Fruit fly (Drosophila melanogaster) whole organism, embryonic: ENCODE data around the gene Fitm.

Experiments
- Abd-B ChIP-seq: fragments of 200-800 bp; sonication (Bioruptor generic); optimal IDR thresholded peaks from 2 replicates; lab custom pipeline; 2018; ENCODE audit warnings: missing biosample characterization, mild to moderate bottlenecking, missing genetic modification characterization, moderate library complexity
- Atf6 ChIP-seq: fragments of 200-800 bp; sonication (Bioruptor generic); IDR thresholded peaks from 2 replicates; pipeline ENCODE4 v1.3.6; 2022; ENCODE audit warnings: missing biosample characterization, missing genetic modification characterization
- CG11504 ChIP-seq: fragments of 200-800 bp; sonication (Bioruptor generic); optimal IDR thresholded peaks from 3 replicates; lab custom pipeline; 2019; ENCODE audit warnings: missing biosample characterization, mild to moderate bottlenecking, missing genetic modification characterization, moderate library complexity
- CG12391 ChIP-seq: fragments of 200-800 bp; sonication (Bioruptor generic); optimal IDR thresholded peaks from 3 replicates; lab custom pipeline; 2018; ENCODE audit warnings: missing biosample characterization, mild to moderate bottlenecking, missing genetic modification characterization, moderate library complexity
- CG12659 ChIP-seq: fragments of 200-800 bp; sonication (Bioruptor generic); optimal IDR thresholded peaks from 3 replicates; lab custom pipeline; 2017; ENCODE audit warnings: mild to moderate bottlenecking, missing biosample characterization, missing genetic modification reagents, missing genetic modification characterization
- CG1647 ChIP-seq: fragments of 200-800 bp; sonication (Bioruptor generic); optimal IDR thresholded peaks from 3 replicates; lab custom pipeline; 2016; ENCODE audit warnings: missing biosample characterization, missing genetic modification characterization
- CG18599 ChIP-seq: fragments of 200-800 bp; sonication (Bioruptor generic); optimal IDR thresholded peaks from 3 replicates; lab custom pipeline; 2017; ENCODE audit warnings: missing biosample characterization, missing genetic modification characterization, mild to moderate bottlenecking, moderate library complexity, missing genetic modification reagents
- CG2120 ChIP-seq: fragments of 200-800 bp; sonication (Bioruptor generic); optimal IDR thresholded peaks from 3 replicates; lab custom pipeline; 2016; ENCODE audit warnings: missing biosample characterization, missing genetic modification characterization
- CG2678 ChIP-seq: fragments of 200-800 bp; sonication (Bioruptor generic); optimal IDR thresholded peaks from 3 replicates; lab custom pipeline; 2019; ENCODE audit warnings: missing biosample characterization, mild to moderate bottlenecking, missing genetic modification characterization, moderate library complexity
- CG2712 ChIP-seq: fragments of 200-800 bp; optimal IDR thresholded peaks from 3 replicates; lab custom pipeline; 2019; ENCODE audit warnings: missing biosample characterization, mild to moderate bottlenecking, missing genetic modification characterization, moderate library complexity
- CG9609 ChIP-seq: fragments of 200-800 bp; sonication (Bioruptor generic); optimal IDR thresholded peaks from 3 replicates; lab custom pipeline; 2016; ENCODE audit warnings: missing biosample characterization, missing genetic modification characterization
- CG9727 ChIP-seq: fragments of 200-800 bp; sonication (Bioruptor generic); optimal IDR thresholded peaks from 3 replicates; lab custom pipeline; 2017; ENCODE audit warnings: missing biosample characterization, mild to moderate bottlenecking, missing genetic modification characterization
- D19A ChIP-seq: fragments of 200-800 bp; optimal IDR thresholded peaks from 3 replicates; lab custom pipeline; 2019; ENCODE audit warnings: missing biosample characterization, mild to moderate bottlenecking, missing genetic modification characterization, moderate library complexity
- Ets65A ChIP-seq: fragments of 200-800 bp; sonication (Bioruptor generic); peaks from one replicate; lab custom pipeline; 2016; ENCODE audit warnings: missing biosample characterization, missing genetic modification characterization
- HLHmδ ChIP-seq: fragments of 200-800 bp; sonication (Bioruptor generic); optimal IDR thresholded peaks from 2 replicates; lab custom pipeline; 2018; ENCODE audit warnings: missing biosample characterization, mild to moderate bottlenecking, missing genetic modification characterization, moderate library complexity
- HmgZ ChIP-seq: fragments of 200-800 bp; sonication (Bioruptor generic); optimal IDR thresholded peaks from 2 replicates; lab custom pipeline; 2018; ENCODE audit warnings: missing biosample characterization, mild to moderate bottlenecking, missing genetic modification characterization
- Hr51 ChIP-seq, 2 experiments: fragments of 200-800 bp; sonication (Bioruptor generic); optimal IDR thresholded peaks; 2 replicates in 1 of 2; 3 replicates in 1 of 2; lab custom pipeline; 2016 to 2018; ENCODE audit warnings: missing biosample characterization in 2 of 2, missing genetic modification characterization in 2 of 2, mild to moderate bottlenecking in 1 of 2, moderate library complexity in 1 of 2
- MTF-1 ChIP-seq: fragments of 200-800 bp; sonication (Bioruptor generic); optimal IDR thresholded peaks from 2 replicates; lab custom pipeline; 2018; ENCODE audit warnings: missing biosample characterization, mild to moderate bottlenecking, missing genetic modification characterization, borderline replicate concordance
- Med ChIP-seq: fragments of 200-800 bp; sonication (Bioruptor generic); peaks from one replicate; lab custom pipeline; 2016; ENCODE audit warnings: missing biosample characterization, missing genetic modification characterization, mild to moderate bottlenecking, inconsistent platforms, moderate library complexity
- Myb ChIP-seq: fragments of 200-800 bp; sonication (Bioruptor generic); optimal IDR thresholded peaks from 2 replicates; lab custom pipeline; 2016; ENCODE audit warnings: missing biosample characterization, missing genetic modification characterization
- Nf-YC ChIP-seq: fragments of 200-800 bp; optimal IDR thresholded peaks from 3 replicates; lab custom pipeline; 2019; ENCODE audit warnings: missing biosample characterization, mild to moderate bottlenecking, missing genetic modification characterization, moderate library complexity
- Ptx1 ChIP-seq: fragments of 200-800 bp; sonication (Bioruptor generic); IDR thresholded peaks from 2 replicates; pipeline ENCODE4 v1.3.6; 2022; ENCODE audit warnings: missing biosample characterization, missing genetic modification characterization
- Rfx ChIP-seq: fragments of 200-800 bp; sonication (Bioruptor generic); IDR thresholded peaks from 2 replicates; pipeline ENCODE4 v1.3.6; 2022; ENCODE audit warnings: missing biosample characterization, missing genetic modification characterization
- az2 ChIP-seq: fragments of 200-800 bp; sonication (Bioruptor generic); optimal IDR thresholded peaks from 3 replicates; lab custom pipeline; 2016; ENCODE audit warnings: missing biosample characterization, missing genetic modification characterization
- cg ChIP-seq: fragments of 200-800 bp; sonication (Bioruptor generic); optimal IDR thresholded peaks from 3 replicates; lab custom pipeline; 2019; ENCODE audit warnings: missing biosample characterization, mild to moderate bottlenecking, missing genetic modification characterization, moderate library complexity
- chinmo ChIP-seq: fragments of 200-800 bp; sonication (Bioruptor generic); IDR thresholded peaks from 4 replicates; pipeline ENCODE4 v1.3.6; 2022; ENCODE audit warnings: missing biosample characterization, missing genetic modification characterization; ENCODE audit not compliant: partially characterized antibody
- cwo ChIP-seq: fragments of 200-800 bp; sonication (Bioruptor generic); optimal IDR thresholded peaks from 3 replicates; lab custom pipeline; 2017; ENCODE audit warnings: missing biosample characterization, missing genetic modification characterization, mild to moderate bottlenecking, moderate library complexity, missing genetic modification reagents
- da ChIP-seq: fragments of 200-800 bp; sonication (Bioruptor generic); optimal IDR thresholded peaks from 2 replicates; lab custom pipeline; 2016; ENCODE audit warnings: missing biosample characterization, missing genetic modification characterization
- dysf ChIP-seq: fragments of 200-800 bp; sonication (Bioruptor generic); IDR thresholded peaks from 3 replicates; pipeline ENCODE4 v1.3.6; 2022; ENCODE audit warnings: missing biosample characterization, missing genetic modification characterization
- esg ChIP-seq: fragments of 200-800 bp; sonication (Bioruptor generic); conservative IDR thresholded peaks from 2 replicates; pipeline ENCODE4 v1.3.6; 2022; ENCODE audit warnings: missing biosample characterization, missing genetic modification characterization
- eve ChIP-seq, 2 experiments: fragments of >200 bp; optimal IDR thresholded peaks; 2 replicates each; lab custom pipeline; 2017; ENCODE audit warnings: missing biosample characterization in 2 of 2, missing genetic modification characterization in 2 of 2
- fd96Cb ChIP-seq: fragments of 200-800 bp; sonication (Bioruptor generic); optimal IDR thresholded peaks from 2 replicates; lab custom pipeline; 2018; ENCODE audit warnings: missing biosample characterization, mild to moderate bottlenecking, missing genetic modification characterization, moderate library complexity
- gem ChIP-seq: fragments of 200-800 bp; sonication (Bioruptor generic); optimal IDR thresholded peaks from 2 replicates; lab custom pipeline; 2019; ENCODE audit warnings: missing biosample characterization, mild to moderate bottlenecking, missing genetic modification characterization, moderate library complexity
- grau ChIP-seq: fragments of 200-800 bp; optimal IDR thresholded peaks from 3 replicates; lab custom pipeline; 2019; ENCODE audit warnings: missing biosample characterization, mild to moderate bottlenecking, missing genetic modification characterization, moderate library complexity
- ind ChIP-seq: fragments of 200-800 bp; sonication (Bioruptor generic); optimal IDR thresholded peaks from 3 replicates; lab custom pipeline; 2016; ENCODE audit warnings: missing biosample characterization, missing genetic modification characterization
- lab ChIP-seq: fragments of 200-800 bp; sonication (Bioruptor generic); optimal IDR thresholded peaks from 3 replicates; lab custom pipeline; 2017; ENCODE audit warnings: missing biosample characterization, missing genetic modification characterization, mild to moderate bottlenecking, moderate library complexity, missing genetic modification reagents
- mam ChIP-seq: fragments of 200-800 bp; sonication (Bioruptor generic); optimal IDR thresholded peaks from 3 replicates; lab custom pipeline; 2016; ENCODE audit warnings: missing biosample characterization, missing genetic modification characterization
- nerfin-1 ChIP-seq: fragments of 200-800 bp; sonication (Bioruptor generic); optimal IDR thresholded peaks from 3 replicates; lab custom pipeline; 2019; ENCODE audit warnings: missing biosample characterization, mild to moderate bottlenecking, missing genetic modification characterization, moderate library complexity
- nmo ChIP-seq: fragments of 200-800 bp; sonication (Bioruptor generic); optimal IDR thresholded peaks from 2 replicates; lab custom pipeline; 2018; ENCODE audit warnings: missing biosample characterization, mild to moderate bottlenecking, missing genetic modification characterization, moderate library complexity
- row ChIP-seq: fragments of 200-800 bp; sonication (Bioruptor generic); IDR thresholded peaks from 3 replicates; pipeline ENCODE4 v1.3.6; 2022; ENCODE audit warnings: missing biosample characterization, missing genetic modification characterization
- sd ChIP-seq: fragments of 200-800 bp; sonication (Bioruptor generic); optimal IDR thresholded peaks from 3 replicates; lab custom pipeline; 2018; ENCODE audit warnings: missing biosample characterization, mild to moderate bottlenecking, missing genetic modification characterization, moderate library complexity
- sens ChIP-seq: fragments of 200-800 bp; sonication (Bioruptor generic); peaks from one replicate; lab custom pipeline; 2016; ENCODE audit warnings: missing biosample characterization, missing genetic modification characterization
- seq ChIP-seq: fragments of 200-800 bp; sonication (Bioruptor generic); IDR thresholded peaks from 2 replicates; pipeline ENCODE4 v1.3.6; 2022; ENCODE audit warnings: missing biosample characterization, missing genetic modification characterization
- slbo ChIP-seq: fragments of 200-800 bp; sonication (Bioruptor generic); IDR thresholded peaks from 2 replicates; pipeline ENCODE4 v1.3.6; 2022; ENCODE audit warnings: missing biosample characterization, missing genetic modification characterization
- so ChIP-seq: fragments of 200-800 bp; sonication (Bioruptor generic); IDR thresholded peaks from 3 replicates; pipeline ENCODE4 v1.3.6; 2022; ENCODE audit warnings: missing biosample characterization, missing genetic modification characterization
- tin ChIP-seq: fragments of 200-800 bp; sonication (Bioruptor generic); optimal IDR thresholded peaks from 3 replicates; lab custom pipeline; 2016; ENCODE audit warnings: missing biosample characterization, missing genetic modification characterization
- vfl ChIP-seq: fragments of 200-800 bp; sonication (Bioruptor generic); optimal IDR thresholded peaks from 2 replicates; lab custom pipeline; 2016; ENCODE audit warnings: missing biosample characterization, missing genetic modification characterization

Gene Fitm

dm6 chr3L:5183662-5184061, 37.8 kb upstream of the Fitm start:
- TF ChIP-seq HLHmδ (GFP tag; lab: Kevin White, UChicago): no peak
- peak in 1 of 2 experiments; percentile 19 for TF ChIP-seq eve (GFP tag; optimal IDR thresholded peaks at IDR 0.05; lab: Kevin White, UChicago)
- TF ChIP-seq HmgZ (tag; lab: Kevin White, UChicago): no peak
- TF ChIP-seq chinmo (GFP tag; lab: Robert Waterston, UW): 0 out of 4 replicates have a peak, but pooled peaks have one; percentile 2

DNA sequence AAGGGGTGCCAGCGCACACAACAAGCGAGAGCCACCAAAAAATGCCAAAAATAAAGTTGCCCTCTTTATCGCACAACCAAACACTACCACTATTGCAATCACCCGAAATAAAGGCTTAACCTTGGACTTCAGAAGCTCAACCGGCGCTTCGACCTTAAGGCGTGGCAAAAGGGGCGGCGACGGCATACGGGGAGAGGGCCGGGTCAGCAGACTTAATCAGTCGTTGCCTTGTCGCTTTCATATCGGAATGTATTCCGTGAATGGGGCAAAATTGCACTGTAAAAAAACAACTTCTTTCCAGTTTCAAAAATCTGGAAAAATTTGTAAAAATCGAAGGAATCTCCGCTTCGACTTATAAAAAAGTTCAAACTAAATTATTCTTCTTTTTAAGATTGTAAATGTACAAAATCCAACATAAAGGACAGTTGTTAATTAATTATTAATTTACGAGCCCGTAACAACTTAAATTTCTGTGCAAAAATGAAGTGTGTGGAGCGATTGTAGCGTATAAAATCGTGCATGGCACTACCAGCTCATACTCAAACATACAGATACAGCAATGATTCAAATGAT, 37.2 kb upstream of the Fitm start:
- no peak for TF ChIP-seq da
- TF ChIP-seq vfl: no peak
- peak; percentile 15 for TF ChIP-seq CG18599
- TF ChIP-seq gem (tag; lab: Kevin White, UChicago): peak; percentile 8
- TF ChIP-seq CG9727: peak; percentile 0
- peak; percentile 6 for TF ChIP-seq ind
- peak; percentile 68 for TF ChIP-seq Med (GFP tag; lab: Kevin White, UChicago)
- peak; percentile 44 for TF ChIP-seq CG2120 (GFP tag; lab: Kevin White, UChicago)
- peak; percentile 11; the same call in 1 of the 2 replicates for TF ChIP-seq seq (GFP tag; lab: Robert Waterston, UW)
- no peak for TF ChIP-seq MTF-1
- TF ChIP-seq dysf (GFP tag; lab: Robert Waterston, UW): 0 out of 3 replicates have a peak, but pooled peaks have one; percentile 30
- peak; percentile 2 for TF ChIP-seq CG12659
- peak; percentile 20 for TF ChIP-seq cwo (GFP tag; lab: Kevin White, UChicago)
- TF ChIP-seq slbo (GFP tag; lab: Robert Waterston, UW): 0 out of 2 replicates have a peak, but pooled peaks have one; percentile 21
- TF ChIP-seq fd96Cb (tag; lab: Kevin White, UChicago): no peak
- TF ChIP-seq Nf-YC: no peak
- TF ChIP-seq so (GFP tag; lab: Robert Waterston, UW): no peak
- TF ChIP-seq row (GFP tag; lab: Robert Waterston, UW): peak; percentile 32; the same call in 2 of the 3 replicates
- peak; percentile 7 for TF ChIP-seq grau (tag; lab: Kevin White, UChicago)
- peak; percentile 71 for TF ChIP-seq sens (GFP tag; lab: Kevin White, UChicago)
- TF ChIP-seq Atf6: 0 out of 2 replicates have a peak, but pooled peaks have one; percentile 9
- peak; percentile 52 for TF ChIP-seq Rfx (GFP tag; lab: Robert Waterston, UW)
- peak; percentile 12 for TF ChIP-seq CG2712 (tag; lab: Kevin White, UChicago)
- TF ChIP-seq mam (GFP tag; lab: Kevin White, UChicago): peak; percentile 8
- peak; percentile 8 for TF ChIP-seq az2
- TF ChIP-seq D19A (tag; lab: Kevin White, UChicago): peak; percentile 2
- TF ChIP-seq CG12391 (tag; lab: Kevin White, UChicago): peak; percentile 10
- TF ChIP-seq CG1647 (GFP tag; lab: Kevin White, UChicago): peak; percentile 15
- TF ChIP-seq CG11504: peak; percentile 28
- peak; percentile 3 for TF ChIP-seq tin
- TF ChIP-seq Ptx1 (GFP tag; lab: Robert Waterston, UW): 0 out of 2 replicates have a peak, but pooled peaks have one; percentile 6
- TF ChIP-seq sd: peak; percentile 3
- peak in 1 of 2 experiments; percentile 8 for TF ChIP-seq Hr51 (GFP tag; optimal IDR thresholded peaks at IDR 0.05; lab: Kevin White, UChicago)
- TF ChIP-seq nerfin-1 (tag; lab: Kevin White, UChicago): peak; percentile 32
- no peak for TF ChIP-seq Abd-B (GFP tag; lab: Kevin White, UChicago)
- peak; percentile 6 for TF ChIP-seq lab (GFP tag; lab: Kevin White, UChicago)
- peak; percentile 35 for TF ChIP-seq Ets65A (GFP tag; lab: Kevin White, UChicago)
- 0 out of 2 replicates have a peak, but pooled peaks have one; percentile 11 for TF ChIP-seq esg
- TF ChIP-seq cg (GFP tag; lab: Kevin White, UChicago): no peak
- TF ChIP-seq CG2678 (tag; lab: Kevin White, UChicago): peak; percentile 42
- no peak for TF ChIP-seq CG9609
- TF ChIP-seq Myb: no peak
- TF ChIP-seq nmo (GFP tag; lab: Kevin White, UChicago): peak; percentile 17
